ENCODE assay signal across 3 worm cellular contexts in genomic region chrV:6270097-6270496, ce11.
TF ChIP-seq lines count a peak whose summit lies in the region.

No protein-coding gene starts in this region.

TF ChIP-seq in whole organism, L4 larva, 104 proteins besides CTCF, POLR2A, EP300 and RAD21 (continued from another document):
- TF ChIP-seq unc-62 (GFP tag; optimal IDR thresholded peaks at IDR 0.05 in 1 of 2; lab: Kevin White, UChicago) (peak in 1 of 2 experiments; percentile 86), unc-62 (tag; optimal IDR thresholded peaks at IDR 0.05; lab: Kevin White, UChicago) (no peak)

TF ChIP-seq in whole organism, early embryonic, 17 proteins besides CTCF, POLR2A, EP300 and RAD21 (continued from another document):
- TF ChIP-seq aly-1 (tag; optimal IDR thresholded peaks at IDR 0.05; lab: Kevin White, UChicago) = peak; percentile 2

TF ChIP-seq in whole organism, late embryonic, 69 proteins besides CTCF, POLR2A, EP300 and RAD21 (continued from another document):
- no peak for TF ChIP-seq nhr-232 (tag; optimal IDR thresholded peaks at IDR 0.05; lab: Kevin White, UChicago)
- no peak for TF ChIP-seq fkh-6 (tag; optimal IDR thresholded peaks at IDR 0.05; lab: Kevin White, UChicago)
- TF ChIP-seq nfya-1 (tag; optimal IDR thresholded peaks at IDR 0.05; lab: Kevin White, UChicago) = no peak
- no peak for TF ChIP-seq sdc-2 (tag; optimal IDR thresholded peaks at IDR 0.05; lab: Kevin White, UChicago)
- TF ChIP-seq madf-2 (tag; optimal IDR thresholded peaks at IDR 0.05; lab: Kevin White, UChicago) = no peak
- TF ChIP-seq C38D4.7 (GFP tag; optimal IDR thresholded peaks at IDR 0.05; lab: Kevin White, UChicago) = no peak
- no peak for TF ChIP-seq pros-1 (tag; optimal IDR thresholded peaks at IDR 0.05; lab: Kevin White, UChicago)
- no peak for TF ChIP-seq unc-55 (GFP tag; optimal IDR thresholded peaks at IDR 0.05; lab: Kevin White, UChicago)
- TF ChIP-seq ceh-34 (tag; optimal IDR thresholded peaks at IDR 0.05; lab: Kevin White, UChicago) = peak; percentile 32
- no peak for TF ChIP-seq ttx-3 (tag; optimal IDR thresholded peaks at IDR 0.05; lab: Kevin White, UChicago)
- no peak for TF ChIP-seq ama-1 (optimal IDR thresholded peaks at IDR 0.05; lab: Kevin White, UChicago)
- peak; percentile 54 for TF ChIP-seq hlh-30 (tag; optimal IDR thresholded peaks at IDR 0.05; lab: Kevin White, UChicago; ENCODE audit: insufficient read depth)
- TF ChIP-seq tbx-2 (tag; optimal IDR thresholded peaks at IDR 0.05; lab: Kevin White, UChicago) = peak; percentile 48
- no peak for TF ChIP-seq ceh-45 (GFP tag; IDR thresholded peaks at IDR 0.05; lab: Robert Waterston, UW)
- peak; percentile 6 for TF ChIP-seq ceh-31 (tag; optimal IDR thresholded peaks at IDR 0.05; lab: Kevin White, UChicago)
- no peak for TF ChIP-seq ceh-14 (tag; optimal IDR thresholded peaks at IDR 0.05; lab: Kevin White, UChicago)
- peak; percentile 12 for TF ChIP-seq ets-4 (tag; optimal IDR thresholded peaks at IDR 0.05; lab: Kevin White, UChicago)
- TF ChIP-seq ref-2 (tag; optimal IDR thresholded peaks at IDR 0.05; lab: Kevin White, UChicago) = no peak
- no peak for TF ChIP-seq lin-11 (tag; optimal IDR thresholded peaks at IDR 0.05; lab: Kevin White, UChicago)
- no peak for TF ChIP-seq ceh-18 (tag; optimal IDR thresholded peaks at IDR 0.05; lab: Kevin White, UChicago)
- TF ChIP-seq pha-2 (tag; optimal IDR thresholded peaks at IDR 0.05; lab: Kevin White, UChicago) = peak; percentile 31
- no peak for TF ChIP-seq ahr-1 (tag; optimal IDR thresholded peaks at IDR 0.05; lab: Kevin White, UChicago)
- TF ChIP-seq ceh-9 (tag; optimal IDR thresholded peaks at IDR 0.05; lab: Kevin White, UChicago) = no peak
- TF ChIP-seq pqm-1 (tag; optimal IDR thresholded peaks at IDR 0.05; lab: Kevin White, UChicago) = no peak
- no peak for TF ChIP-seq odd-2 (tag; optimal IDR thresholded peaks at IDR 0.05; lab: Kevin White, UChicago)
- TF ChIP-seq pat-9 (tag; optimal IDR thresholded peaks at IDR 0.05; lab: Kevin White, UChicago) = no peak
